Worm (Caenorhabditis elegans) whole organism, L1 larva: Measurements from ENCODE around the gene C55A6.1.

Source experiments
- F16B12.6 ChIP-seq: fragments of 150-350 bp; optimal IDR thresholded peaks from 2 replicates; lab custom pipeline; 2014; ENCODE audit warnings: missing biosample characterization, missing genetic modification characterization
- aly-2 ChIP-seq: fragments of 150-350 bp; optimal IDR thresholded peaks from 2 replicates; lab custom pipeline; 2014; ENCODE audit warnings: missing biosample characterization, missing genetic modification characterization
- elt-3 ChIP-seq, 6 experiments: fragments of 150-350 bp in 1 of 6; sonication (generic microtip); optimal IDR thresholded peaks; 2 replicates each; lab custom pipeline; 2017 to 2018; ENCODE audit warnings: missing biosample characterization in 6 of 6, missing genetic modification characterization in 6 of 6, inconsistent platforms in 1 of 6
- fkh-10 ChIP-seq: sonication (generic microtip); optimal IDR thresholded peaks from 2 replicates; lab custom pipeline; 2017; ENCODE audit warnings: missing biosample characterization, missing genetic modification reagents, missing genetic modification characterization
- lsy-2 ChIP-seq, 2 experiments: fragments of 150-350 bp; optimal IDR thresholded peaks; 2 replicates each; lab custom pipeline; 2014; ENCODE audit warnings: missing biosample characterization in 2 of 2, missing genetic modification characterization in 2 of 2
- nhr-77 ChIP-seq: fragments of 150-350 bp; optimal IDR thresholded peaks from 2 replicates; lab custom pipeline; 2014; ENCODE audit warnings: missing biosample characterization, missing genetic modification characterization
- snpc-4 ChIP-seq: fragments of 150-350 bp; optimal IDR thresholded peaks from 2 replicates; lab custom pipeline; 2014; ENCODE audit warnings: missing biosample characterization, missing genetic modification characterization
- tbx-2 ChIP-seq: sonication (generic microtip); optimal IDR thresholded peaks from 2 replicates; lab custom pipeline; 2016; ENCODE audit warnings: missing genetic modification characterization, missing compliant biosample characterization
- unc-130 ChIP-seq: fragments of 150-350 bp; optimal IDR thresholded peaks from 2 replicates; lab custom pipeline; 2017; ENCODE audit warnings: missing biosample characterization, missing genetic modification characterization, inconsistent platforms
- unc-30 ChIP-seq: sonication (generic microtip); optimal IDR thresholded peaks from 2 replicates; lab custom pipeline; 2017; ENCODE audit warnings: missing biosample characterization, missing genetic modification characterization

DNA sequence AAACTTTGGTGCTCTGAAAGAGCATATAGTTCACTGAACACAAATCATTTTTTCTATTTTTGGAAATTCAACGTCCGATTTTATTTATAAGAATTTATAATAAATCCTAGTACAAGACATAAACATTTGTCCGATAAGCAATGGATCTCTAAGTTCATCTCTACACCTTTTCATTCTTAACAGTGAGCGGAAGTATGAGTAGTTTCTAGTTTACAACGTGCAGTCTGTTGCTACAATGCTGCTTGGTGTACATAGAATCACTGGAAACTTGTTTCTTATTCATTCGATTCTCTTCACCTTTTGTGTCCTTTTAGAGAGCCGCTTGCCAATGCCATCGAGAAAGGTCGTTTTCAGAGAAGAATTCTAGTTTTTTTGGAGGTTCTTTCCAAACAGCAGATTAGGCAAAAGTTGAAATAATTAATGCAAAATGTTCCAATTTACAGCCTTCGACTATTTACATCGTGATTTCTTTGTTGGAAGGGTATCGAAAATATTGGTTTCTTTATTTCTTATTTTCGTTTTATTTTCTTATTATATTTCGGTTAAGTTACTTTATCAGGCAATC lies 22.2 kb upstream of the C55A6.1 start:
- TF ChIP-seq unc-30 (tag; lab: Kevin White, UChicago), result no peak
- no peak for TF ChIP-seq fkh-10
- TF ChIP-seq nhr-77, result no peak
- no peak for TF ChIP-seq tbx-2 (tag; lab: Kevin White, UChicago)
- no peak for TF ChIP-seq lsy-2 (tag; optimal IDR thresholded peaks at IDR 0.05; lab: Kevin White, UChicago)
- TF ChIP-seq F16B12.6 (tag; lab: Kevin White, UChicago), result no peak
- no peak for TF ChIP-seq elt-3 (tag; optimal IDR thresholded peaks at IDR 0.05; lab: Kevin White, UChicago)
- no peak for TF ChIP-seq aly-2 (tag; lab: Kevin White, UChicago)
- no peak for TF ChIP-seq snpc-4 (tag; lab: Kevin White, UChicago)
- TF ChIP-seq unc-130, result no peak
